Fruit fly (Drosophila melanogaster) whole organism, embryonic: ENCODE data around the gene Trax.

Experiments
- Awh ChIP-seq: fragments of 200-800 bp; sonication (Bioruptor generic); IDR thresholded peaks from 2 replicates; pipeline ENCODE4, ENCODE4 v1.3.6; 2022; ENCODE audit warnings: missing biosample characterization, missing genetic modification characterization
- Blimp-1 ChIP-seq: fragments of 200-800 bp; sonication (Bioruptor generic); optimal IDR thresholded peaks from 3 replicates; lab custom pipeline; 2018; ENCODE audit warnings: missing biosample characterization, missing genetic modification characterization, mild to moderate bottlenecking, moderate library complexity, missing genetic modification reagents
- CG10979 ChIP-seq: fragments of 200-800 bp; sonication (Bioruptor generic); optimal IDR thresholded peaks from 2 replicates; lab custom pipeline; 2018; ENCODE audit warnings: missing biosample characterization, mild to moderate bottlenecking, missing genetic modification characterization, moderate library complexity
- CG11398 ChIP-seq: fragments of 200-800 bp; sonication (Bioruptor generic); optimal IDR thresholded peaks from 2 replicates; lab custom pipeline; 2016; ENCODE audit warnings: missing biosample characterization, missing genetic modification characterization
- CG11560 ChIP-seq: fragments of 200-800 bp; sonication (Bioruptor generic); IDR thresholded peaks from 3 replicates; pipeline ENCODE4 v1.3.6; 2022; ENCODE audit warnings: missing biosample characterization, missing genetic modification characterization
- CG12744 ChIP-seq: fragments of 200-800 bp; sonication (Bioruptor generic); optimal IDR thresholded peaks from 2 replicates; lab custom pipeline; 2016; ENCODE audit warnings: missing biosample characterization, missing genetic modification characterization
- CG15011 ChIP-seq: fragments of 200-800 bp; sonication (Bioruptor generic); optimal IDR thresholded peaks from 3 replicates; lab custom pipeline; 2018; ENCODE audit warnings: missing biosample characterization, mild to moderate bottlenecking, missing genetic modification characterization
- CG15601 ChIP-seq: fragments of 200-800 bp; sonication (Bioruptor generic); optimal IDR thresholded peaks from 3 replicates; lab custom pipeline; 2019; ENCODE audit warnings: missing biosample characterization, mild to moderate bottlenecking, missing genetic modification characterization, moderate library complexity
- CG16813 ChIP-seq: fragments of 200-800 bp; sonication (Bioruptor generic); IDR thresholded peaks from 3 replicates; pipeline ENCODE4 v1.3.6; 2022; ENCODE audit warnings: missing biosample characterization, missing genetic modification characterization; ENCODE audit not compliant: partially characterized antibody
- CG16863 ChIP-seq: fragments of 200-800 bp; sonication (Bioruptor generic); optimal IDR thresholded peaks from 3 replicates; lab custom pipeline; 2016; ENCODE audit warnings: missing biosample characterization, missing genetic modification characterization
- CG17328 ChIP-seq: fragments of 200-800 bp; sonication (Bioruptor generic); IDR thresholded peaks from 2 replicates; pipeline ENCODE4 v1.3.6; 2022; ENCODE audit warnings: missing biosample characterization, missing genetic modification characterization
- CG17568 ChIP-seq: fragments of 200-800 bp; sonication (Bioruptor generic); optimal IDR thresholded peaks from 2 replicates; lab custom pipeline; 2018; ENCODE audit warnings: missing biosample characterization, mild to moderate bottlenecking, missing genetic modification characterization, moderate library complexity
- CG17829 ChIP-seq: fragments of 200-800 bp; optimal IDR thresholded peaks from 2 replicates; lab custom pipeline; 2019; ENCODE audit warnings: missing biosample characterization, mild to moderate bottlenecking, missing genetic modification characterization, moderate library complexity
- CG18764 ChIP-seq: fragments of 200-800 bp; sonication (Bioruptor generic); optimal IDR thresholded peaks from 3 replicates; lab custom pipeline; 2016; ENCODE audit warnings: missing biosample characterization, missing genetic modification characterization
- CG3838 ChIP-seq: fragments of 200-800 bp; sonication (Bioruptor generic); optimal IDR thresholded peaks from 3 replicates; lab custom pipeline; 2016; ENCODE audit warnings: missing biosample characterization, missing genetic modification characterization
- CG3995 ChIP-seq: fragments of 200-800 bp; sonication (Bioruptor generic); optimal IDR thresholded peaks from 3 replicates; lab custom pipeline; 2016; ENCODE audit warnings: missing biosample characterization, missing genetic modification characterization
- CG4854 ChIP-seq: fragments of 200-800 bp; sonication (Bioruptor generic); optimal IDR thresholded peaks from 2 replicates; lab custom pipeline; 2016; ENCODE audit warnings: missing biosample characterization, missing genetic modification characterization, inconsistent platforms
- CG7357 ChIP-seq: fragments of 200-800 bp; sonication (Bioruptor generic); IDR thresholded peaks from 3 replicates; pipeline ENCODE4 v1.3.6; 2022; ENCODE audit warnings: missing biosample characterization, missing genetic modification characterization
- CG7839 ChIP-seq: fragments of 200-800 bp; sonication (Bioruptor generic); optimal IDR thresholded peaks from 3 replicates; lab custom pipeline; 2018; ENCODE audit warnings: missing biosample characterization, mild to moderate bottlenecking, missing genetic modification characterization, moderate library complexity
- CG8359 ChIP-seq: fragments of 200-800 bp; sonication (Bioruptor generic); optimal IDR thresholded peaks from 2 replicates; lab custom pipeline; 2017; ENCODE audit warnings: missing biosample characterization, mild to moderate bottlenecking, missing genetic modification characterization, borderline replicate concordance
- CG8478 ChIP-seq: fragments of >200 bp; optimal IDR thresholded peaks from 2 replicates; lab custom pipeline; 2018
- CG8944 ChIP-seq: fragments of 200-800 bp; sonication (Bioruptor generic); optimal IDR thresholded peaks from 3 replicates; lab custom pipeline; 2016; ENCODE audit warnings: missing biosample characterization, missing genetic modification characterization
- CoRest ChIP-seq: fragments of 200-800 bp; sonication (Bioruptor generic); optimal IDR thresholded peaks from 3 replicates; lab custom pipeline; 2018; ENCODE audit warnings: missing biosample characterization, mild to moderate bottlenecking, missing genetic modification characterization, moderate library complexity
- Dip3 ChIP-seq: fragments of 200-800 bp; sonication (Bioruptor generic); optimal IDR thresholded peaks from 3 replicates; lab custom pipeline; 2016; ENCODE audit warnings: missing biosample characterization, missing genetic modification characterization
- E2f1 ChIP-seq: fragments of 200-800 bp; sonication (Bioruptor generic); IDR thresholded peaks from 2 replicates; pipeline ENCODE4 v1.3.6; 2022; ENCODE audit warnings: missing biosample characterization, missing genetic modification characterization
- H15 ChIP-seq: fragments of 200-800 bp; sonication (Bioruptor generic); IDR thresholded peaks from 3 replicates; pipeline ENCODE4 v1.3.6; 2022; ENCODE audit warnings: missing biosample characterization, missing genetic modification characterization
- Hr51 ChIP-seq, 2 experiments: fragments of 200-800 bp; sonication (Bioruptor generic); optimal IDR thresholded peaks; 2 replicates in 1 of 2; 3 replicates in 1 of 2; lab custom pipeline; 2016 to 2018; ENCODE audit warnings: missing biosample characterization in 2 of 2, missing genetic modification characterization in 2 of 2, mild to moderate bottlenecking in 1 of 2, moderate library complexity in 1 of 2
- Lhr ChIP-seq: fragments of 200-800 bp; sonication (Bioruptor generic); optimal IDR thresholded peaks from 3 replicates; lab custom pipeline; 2017; ENCODE audit warnings: mild to moderate bottlenecking, missing biosample characterization, missing genetic modification reagents, missing genetic modification characterization
- Neu2 ChIP-seq: fragments of 200-800 bp; sonication (Bioruptor generic); optimal IDR thresholded peaks from 3 replicates; lab custom pipeline; 2016; ENCODE audit warnings: missing biosample characterization, missing genetic modification characterization, borderline replicate concordance
- Six4 ChIP-seq: fragments of 200-800 bp; sonication (Bioruptor generic); optimal IDR thresholded peaks from 2 replicates; lab custom pipeline; 2016; ENCODE audit warnings: missing biosample characterization, missing genetic modification characterization
- Sry-β ChIP-seq: fragments of 200-800 bp; sonication (Bioruptor generic); optimal IDR thresholded peaks from 2 replicates; lab custom pipeline; 2018; ENCODE audit warnings: missing biosample characterization, mild to moderate bottlenecking, missing genetic modification characterization, moderate library complexity
- aop ChIP-seq: fragments of 200-800 bp; sonication (Bioruptor generic); IDR thresholded peaks from 2 replicates; pipeline ENCODE4 v1.3.6; 2022; ENCODE audit warnings: missing biosample characterization, missing genetic modification characterization
- cato ChIP-seq: fragments of 200-800 bp; sonication (Bioruptor generic); optimal IDR thresholded peaks from 2 replicates; lab custom pipeline; 2016; ENCODE audit warnings: missing biosample characterization, missing genetic modification characterization, borderline replicate concordance
- cg ChIP-seq: fragments of 200-800 bp; sonication (Bioruptor generic); optimal IDR thresholded peaks from 3 replicates; lab custom pipeline; 2019; ENCODE audit warnings: missing biosample characterization, mild to moderate bottlenecking, missing genetic modification characterization, moderate library complexity
- chm ChIP-seq: fragments of 200-800 bp; sonication (Bioruptor generic); IDR thresholded peaks from 2 replicates; pipeline ENCODE4 v1.3.6; 2022; ENCODE audit warnings: missing biosample characterization, missing genetic modification characterization
- dmrt11E ChIP-seq: fragments of 200-800 bp; sonication (Bioruptor generic); optimal IDR thresholded peaks from 3 replicates; lab custom pipeline; 2018; ENCODE audit warnings: missing biosample characterization, mild to moderate bottlenecking, missing genetic modification characterization, moderate library complexity
- emc ChIP-seq: fragments of 200-800 bp; sonication (Bioruptor generic); optimal IDR thresholded peaks from 2 replicates; lab custom pipeline; 2016; ENCODE audit warnings: missing biosample characterization, missing genetic modification characterization
- ems ChIP-seq: fragments of 200-800 bp; sonication (Bioruptor generic); optimal IDR thresholded peaks from 3 replicates; lab custom pipeline; 2016; ENCODE audit warnings: missing biosample characterization, missing genetic modification characterization
- ewg ChIP-seq: fragments of 200-800 bp; sonication (Bioruptor generic); optimal IDR thresholded peaks from 3 replicates; lab custom pipeline; 2017; ENCODE audit warnings: mild to moderate bottlenecking, missing biosample characterization, missing genetic modification reagents, missing genetic modification characterization
- grn ChIP-seq: fragments of 200-800 bp; sonication (Bioruptor generic); optimal IDR thresholded peaks from 3 replicates; lab custom pipeline; 2017; ENCODE audit warnings: missing biosample characterization, missing genetic modification characterization
- insv ChIP-seq, 2 experiments: fragments of 200-800 bp; sonication (Bioruptor generic); optimal IDR thresholded peaks; 3 replicates each; lab custom pipeline; 2016 to 2018; ENCODE audit warnings: missing biosample characterization in 2 of 2, missing genetic modification characterization in 2 of 2
- odd ChIP-seq: fragments of 200-800 bp; sonication (Bioruptor generic); optimal IDR thresholded peaks from 2 replicates; lab custom pipeline; 2017; ENCODE audit warnings: missing biosample characterization, mild to moderate bottlenecking, missing genetic modification characterization
- pan ChIP-seq, 4 experiments: fragments of >200 bp in 3 of 4; fragments of 200-800 bp in 1 of 4; sonication (Bioruptor generic) in 1 of 4; optimal IDR thresholded peaks in 3 of 4; IDR thresholded peaks in 1 of 4; 2 replicates each; pipeline versions ENCODE4 v1.3.6 to Lab custom; 2017 to 2022; ENCODE audit warnings: missing biosample characterization in 2 of 4, missing genetic modification characterization in 2 of 4, mixed read lengths in 1 of 4
- pfk ChIP-seq: fragments of 200-800 bp; sonication (Bioruptor generic); optimal IDR thresholded peaks from 2 replicates; lab custom pipeline; 2018; ENCODE audit warnings: missing biosample characterization, mild to moderate bottlenecking, missing genetic modification characterization, moderate library complexity
- slp2 ChIP-seq: fragments of 200-800 bp; sonication (Bioruptor generic); optimal IDR thresholded peaks from 2 replicates; lab custom pipeline; 2016; ENCODE audit warnings: missing biosample characterization, missing genetic modification characterization
- stwl ChIP-seq: fragments of 200-800 bp; sonication (Bioruptor generic); optimal IDR thresholded peaks from 3 replicates; lab custom pipeline; 2018; ENCODE audit warnings: missing biosample characterization, mild to moderate bottlenecking, missing genetic modification characterization, moderate library complexity
- tll ChIP-seq, 2 experiments: fragments of 200-800 bp in 1 of 2; fragments of >200 bp in 1 of 2; sonication (Bioruptor generic) in 1 of 2; optimal IDR thresholded peaks; 2 replicates each; lab custom pipeline; 2017 to 2019; ENCODE audit warnings: missing biosample characterization in 2 of 2, missing genetic modification characterization in 2 of 2, mild to moderate bottlenecking in 1 of 2, moderate library complexity in 1 of 2
- toy ChIP-seq: fragments of 200-800 bp; sonication (Bioruptor generic); IDR thresholded peaks from 2 replicates; pipeline ENCODE4 v1.3.6; 2022; ENCODE audit warnings: missing biosample characterization, missing genetic modification characterization
- unpg ChIP-seq: fragments of 200-800 bp; sonication (Bioruptor generic); optimal IDR thresholded peaks from 3 replicates; lab custom pipeline; 2018; ENCODE audit warnings: missing biosample characterization, mild to moderate bottlenecking, missing genetic modification characterization, moderate library complexity
- wor ChIP-seq: fragments of 200-800 bp; sonication (Bioruptor generic); IDR thresholded peaks from 2 replicates; pipeline ENCODE4 v1.3.6; 2022; ENCODE audit warnings: missing biosample characterization, missing genetic modification characterization

Gene Trax

DNA sequence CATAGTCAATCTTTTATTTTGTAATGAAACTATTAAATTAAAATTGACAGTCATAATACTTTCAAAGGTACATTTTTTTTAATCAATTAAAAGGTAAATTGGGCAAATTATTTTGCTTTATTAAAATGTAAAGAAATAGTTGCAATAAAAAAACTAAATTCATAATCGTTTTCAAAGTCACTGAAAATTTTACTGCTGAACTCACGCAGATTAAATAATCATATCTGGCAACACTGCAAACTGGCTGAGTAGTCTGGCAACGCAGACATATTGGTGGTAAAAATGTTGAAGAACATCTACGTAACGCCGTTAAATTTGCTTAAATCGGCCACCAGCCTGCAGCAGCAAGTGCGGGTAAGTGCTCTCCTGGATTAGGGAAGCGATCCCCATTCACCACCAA lies 31.0 kb upstream of the Trax start, which contains the start of gene mRpL9 (continued):
- TF ChIP-seq CG3838 (GFP tag; lab: Kevin White, UChicago) (no peak), wor (GFP tag; lab: Robert Waterston, UW) (no peak), CG17829 (tag; lab: Kevin White, UChicago) (peak; percentile 32), CG16813 (GFP tag; lab: Robert Waterston, UW) (no peak), CG7357 (GFP tag; lab: Robert Waterston, UW) (no peak), cg (no peak), CG17568 (no peak), Awh (GFP tag; lab: Robert Waterston, UW) (no peak), odd (GFP tag; lab: Kevin White, UChicago) (no peak), Dip3 (GFP tag; lab: Kevin White, UChicago) (no peak), Neu2 (GFP tag; lab: Kevin White, UChicago) (no peak), grn (no peak), emc (GFP tag; lab: Kevin White, UChicago) (no peak), CG18764 (no peak), ems (GFP tag; lab: Kevin White, UChicago) (no peak), CG15601 (tag; lab: Kevin White, UChicago) (no peak), CoRest (tag; lab: Kevin White, UChicago) (peak; percentile 39), Hr51 (GFP tag; optimal IDR thresholded peaks at IDR 0.05; lab: Kevin White, UChicago) (no peak), unpg (GFP tag; lab: Kevin White, UChicago) (no peak), pfk (GFP tag; lab: Kevin White, UChicago) (no peak), chm (GFP tag; lab: Robert Waterston, UW) (no peak), stwl (tag; lab: Kevin White, UChicago) (peak; percentile 48), slp2 (GFP tag; lab: Kevin White, UChicago) (no peak), CG10979 (tag; lab: Kevin White, UChicago) (peak; percentile 14), ewg (GFP tag; lab: Kevin White, UChicago) (no peak), CG4854 (no peak), H15 (no peak), toy (no peak), pan (optimal IDR thresholded peaks at IDR 0.05; lab: Kevin White, UChicago) (no peak), pan (GFP tag; optimal IDR thresholded peaks at IDR 0.05 in 1 of 2, IDR thresholded peaks at IDR 0.05 in 1 of 2) (peak in 1 of 2 experiments; percentile 16), CG11560 (no peak), CG11398 (no peak), E2f1 (GFP tag; lab: Robert Waterston, UW) (no peak), Blimp-1 (no peak), aop (GFP tag; lab: Robert Waterston, UW) (no peak), CG8944 (no peak), CG15011 (GFP tag; lab: Kevin White, UChicago) (no peak), CG17328 (GFP tag; lab: Robert Waterston, UW) (no peak), CG7839 (tag; lab: Kevin White, UChicago) (no peak), CG8359 (no peak), Lhr (no peak), CG8478 (lab: Kevin White, UChicago) (no peak), Sry-β (GFP tag; lab: Kevin White, UChicago) (no peak), Six4 (no peak), CG12744 (GFP tag; lab: Kevin White, UChicago) (peak; percentile 5), cato (no peak), CG16863 (GFP tag; lab: Kevin White, UChicago) (no peak), insv (GFP tag; optimal IDR thresholded peaks at IDR 0.05; lab: Kevin White, UChicago) (peak in 1 of 2 experiments; percentile 4), tll (GFP tag; optimal IDR thresholded peaks at IDR 0.05; lab: Kevin White, UChicago) (peak in 1 of 2 experiments; percentile 34), CG3995 (GFP tag; lab: Kevin White, UChicago) (peak; percentile 95), dmrt11E (tag; lab: Kevin White, UChicago) (no peak)
